Worm (Caenorhabditis elegans): ENCODE data around the gene mop-25.2.

Gene mop-25.2

DNA sequence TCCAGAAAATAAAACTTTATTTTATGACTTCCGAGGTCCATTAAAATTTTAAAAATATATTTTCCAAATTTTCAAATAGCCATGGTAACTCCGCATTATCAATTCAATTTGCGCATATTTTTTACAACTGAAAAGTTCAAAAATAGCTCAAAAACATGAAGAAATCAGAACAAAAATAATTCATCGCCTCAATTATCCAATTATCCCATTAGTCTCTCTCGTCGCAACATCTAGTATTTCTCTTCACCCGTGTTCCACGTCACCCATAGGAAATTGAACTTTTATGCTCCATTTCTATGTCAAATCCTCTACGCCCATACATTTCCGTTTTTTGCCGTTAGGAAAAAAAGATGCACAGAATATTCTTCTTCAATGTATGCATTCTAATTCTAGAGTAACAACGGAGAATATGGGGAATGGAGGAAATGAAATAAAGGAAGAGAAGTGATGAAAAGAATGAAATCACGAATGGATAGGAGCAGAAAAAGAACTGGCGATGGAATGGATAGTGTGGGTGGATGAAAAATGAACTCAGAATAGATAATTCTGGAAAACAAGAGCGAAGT, 13.4 kb downstream of the mop-25.2 start:
- no peak for TF ChIP-seq snpc-1.1 (tag; optimal IDR thresholded peaks at IDR 0.05; ENCODE audit: insufficient read depth)
- TF ChIP-seq dox-1 (GFP tag; IDR thresholded peaks at IDR 0.05) = no peak
- no peak for TF ChIP-seq rpc-1 (optimal IDR thresholded peaks at IDR 0.05)
- TF ChIP-seq rpc-1 (tag; optimal IDR thresholded peaks at IDR 0.05) = no peak
- no peak for TF ChIP-seq attf-6 (GFP tag; IDR thresholded peaks at IDR 0.05)
- no peak for TF ChIP-seq ceh-27 (GFP tag; optimal IDR thresholded peaks at IDR 0.05)
- no peak for TF ChIP-seq hsf-1 (GFP tag; IDR thresholded peaks at IDR 0.05)
- no peak for TF ChIP-seq nfya-2 (GFP tag; IDR thresholded peaks at IDR 0.05)

DNA sequence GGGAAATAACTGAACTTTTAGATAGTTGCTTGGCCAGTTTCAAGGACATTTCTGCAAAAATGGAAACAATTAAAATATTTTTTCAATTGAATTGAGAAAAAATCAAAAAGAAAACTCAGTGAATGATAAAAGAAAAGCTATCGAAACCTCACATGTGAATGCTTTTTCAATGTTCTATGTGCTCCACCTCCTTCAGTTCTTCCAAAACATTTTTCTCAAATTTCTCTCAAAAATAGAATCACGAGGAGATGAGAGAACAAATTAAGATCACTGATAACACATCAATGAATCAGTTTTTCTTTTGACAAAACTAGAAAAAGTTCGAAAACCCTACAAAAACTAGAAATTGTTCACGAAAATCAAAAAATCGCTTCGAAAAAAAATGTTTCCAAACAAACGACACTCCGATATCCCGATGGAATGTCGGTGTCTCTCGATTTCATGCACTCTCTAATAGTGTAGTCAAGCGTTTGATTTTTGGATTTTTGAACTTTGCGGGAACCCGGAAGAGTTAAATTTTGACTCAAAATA, 16.8 kb downstream of the mop-25.2 start, which contains the start of gene ZK1320.9:
TSS of gene ZK1320.9 (minus strand) at position 51 of the 531 bp plus-strand sequence.
- TF ChIP-seq egrh-3 (GFP tag; IDR thresholded peaks at IDR 0.05) (no peak), attf-3 (GFP tag; conservative IDR thresholded peaks at IDR 0.05) (peak; percentile 66), ztf-6 (GFP tag; IDR thresholded peaks at IDR 0.05) (no peak), lsy-27 (tag; optimal IDR thresholded peaks at IDR 0.05; ENCODE audit: borderline replicate concordance, insufficient read depth) (no peak), hmg-1.2 (GFP tag; IDR thresholded peaks at IDR 0.05) (peak; percentile 69), lin-40 (tag; optimal IDR thresholded peaks at IDR 0.05) (peak; percentile 16), F23B12.7 (tag; optimal IDR thresholded peaks at IDR 0.05; ENCODE audit: insufficient read depth) (peak; percentile 7), nhr-80 (tag; optimal IDR thresholded peaks at IDR 0.05) (peak; percentile 31), mes-4 (tag; optimal IDR thresholded peaks at IDR 0.05) (no peak), ztf-26 (tag; optimal IDR thresholded peaks at IDR 0.05) (peak; percentile 14)

DNA sequence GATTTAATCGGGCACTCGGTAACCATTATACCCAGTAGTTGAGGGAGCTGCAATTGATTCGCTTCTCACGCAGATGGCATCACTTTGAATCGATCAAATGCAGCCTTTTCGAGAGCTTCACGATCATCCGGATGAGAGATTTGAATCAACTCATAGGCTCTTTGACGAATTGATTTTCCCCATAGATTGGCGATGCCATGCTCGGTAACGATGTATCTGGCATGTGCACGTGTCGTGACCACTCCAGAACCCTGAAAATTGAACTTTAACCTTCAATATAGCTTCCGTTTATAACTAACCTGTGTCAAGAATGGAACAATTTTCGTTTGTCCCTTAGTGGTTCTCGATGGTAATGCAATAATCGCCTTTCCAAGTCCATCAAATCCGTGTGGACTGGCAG, 19.3 kb downstream of the mop-25.2 start:
- TF ChIP-seq aptf-3 (GFP tag; IDR thresholded peaks at IDR 0.05) (no peak), K12H6.12 (tag; optimal IDR thresholded peaks at IDR 0.05) (no peak), F33H1.4 (GFP tag; IDR thresholded peaks at IDR 0.05) (no peak), F57A8.1 (GFP tag; optimal IDR thresholded peaks at IDR 0.05) (no peak), mxl-1 (tag; optimal IDR thresholded peaks at IDR 0.05) (no peak), Y79H2A.3 (GFP tag; conservative IDR thresholded peaks at IDR 0.05) (no peak), B0336.3 (GFP tag; IDR thresholded peaks at IDR 0.05) (no peak), B0019.2 (GFP tag; conservative IDR thresholded peaks at IDR 0.05) (no peak), F22D6.2 (tag; optimal IDR thresholded peaks at IDR 0.05) (no peak), D2030.7 (GFP tag; IDR thresholded peaks at IDR 0.05) (no peak), akir-1 (GFP tag; optimal IDR thresholded peaks at IDR 0.05) (no peak), die-1 (tag; optimal IDR thresholded peaks at IDR 0.05) (no peak), ceh-100 (GFP tag; IDR thresholded peaks at IDR 0.05) (no peak), zim-3 (tag; optimal IDR thresholded peaks at IDR 0.05) (no peak), tlf-1 (GFP tag; optimal IDR thresholded peaks at IDR 0.05) (no peak), zfh-2 (GFP tag; conservative IDR thresholded peaks at IDR 0.05) (no peak), nhr-179 (tag; optimal IDR thresholded peaks at IDR 0.05) (no peak)

DNA sequence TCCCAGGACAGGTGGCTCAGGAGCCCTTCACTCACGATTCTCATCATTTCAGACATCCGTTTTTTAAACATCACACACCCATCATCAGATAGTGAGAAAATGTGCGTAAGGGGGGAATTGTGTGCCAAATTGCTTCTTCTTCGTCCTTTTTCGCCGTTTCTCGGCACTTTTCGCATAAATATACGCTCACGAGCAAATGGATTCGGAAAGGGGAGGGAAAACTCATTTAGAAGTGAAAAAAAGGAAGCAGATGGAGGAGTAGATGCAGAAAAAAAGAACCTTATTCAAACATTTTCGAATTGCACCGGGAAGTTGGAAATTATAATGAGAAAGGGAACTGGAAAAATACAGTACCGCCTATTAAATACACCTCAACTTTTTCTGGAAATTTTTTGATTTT, 21.5 kb downstream of the mop-25.2 start:
- TF ChIP-seq F55B11.4 (tag; optimal IDR thresholded peaks at IDR 0.05; ENCODE audit: borderline replicate concordance, insufficient read depth) = no peak
- no peak for TF ChIP-seq Y67H2A.10 (GFP tag; conservative IDR thresholded peaks at IDR 0.05)
- TF ChIP-seq rcor-1 (GFP tag; IDR thresholded peaks at IDR 0.05) = no peak
- no peak for TF ChIP-seq F52B5.7 (tag; optimal IDR thresholded peaks at IDR 0.05)
- no peak for TF ChIP-seq lag-1 (GFP tag; IDR thresholded peaks at IDR 0.05)
- no peak for TF ChIP-seq F23B12.7 (tag; optimal IDR thresholded peaks at IDR 0.05; ENCODE audit: insufficient read depth)
- no peak for TF ChIP-seq unc-130 (GFP tag; optimal IDR thresholded peaks at IDR 0.05)
- TF ChIP-seq madf-6 (GFP tag; IDR thresholded peaks at IDR 0.05) = no peak
- TF ChIP-seq ccch-3 (GFP tag; optimal IDR thresholded peaks at IDR 0.05) = no peak
